Fruit fly (Drosophila melanogaster) whole organism, embryonic: ENCODE results near the gene tutl.

Experiments used
- CG1233 ChIP-seq: fragments of 200-800 bp; sonication (Bioruptor generic); optimal IDR thresholded peaks from 4 replicates; lab custom pipeline; 2018; ENCODE audit warnings: missing biosample characterization, mild to moderate bottlenecking, missing genetic modification characterization
- CG14050 ChIP-seq: fragments of 200-800 bp; sonication (Bioruptor generic); IDR thresholded peaks from 3 replicates; pipeline ENCODE4 v1.3.6; 2022; ENCODE audit warnings: missing biosample characterization, missing genetic modification characterization
- CG15073 ChIP-seq: fragments of 200-800 bp; sonication (Bioruptor generic); optimal IDR thresholded peaks from 2 replicates; lab custom pipeline; 2016; ENCODE audit warnings: missing biosample characterization, missing genetic modification characterization
- CG15479 ChIP-seq: fragments of 200-800 bp; sonication (Bioruptor generic); optimal IDR thresholded peaks from 3 replicates; lab custom pipeline; 2019; ENCODE audit warnings: missing biosample characterization, mild to moderate bottlenecking, missing genetic modification characterization, moderate library complexity
- CG1603 ChIP-seq: fragments of 200-800 bp; sonication (Bioruptor generic); optimal IDR thresholded peaks from 2 replicates; lab custom pipeline; 2019; ENCODE audit warnings: missing biosample characterization, mild to moderate bottlenecking, missing genetic modification characterization, moderate library complexity
- CG2116 ChIP-seq: fragments of 200-800 bp; sonication (Bioruptor generic); optimal IDR thresholded peaks from 3 replicates; lab custom pipeline; 2018; ENCODE audit warnings: missing biosample characterization, mild to moderate bottlenecking, missing genetic modification characterization
- CG2678 ChIP-seq: fragments of 200-800 bp; sonication (Bioruptor generic); optimal IDR thresholded peaks from 3 replicates; lab custom pipeline; 2019; ENCODE audit warnings: missing biosample characterization, mild to moderate bottlenecking, missing genetic modification characterization, moderate library complexity
- CG2889 ChIP-seq: fragments of 200-800 bp; sonication (Bioruptor generic); IDR thresholded peaks from 3 replicates; pipeline ENCODE4 v1.3.6; 2022; ENCODE audit warnings: missing biosample characterization, missing genetic modification characterization
- CG30020 ChIP-seq: fragments of 200-800 bp; optimal IDR thresholded peaks from 2 replicates; lab custom pipeline; 2019; ENCODE audit warnings: missing biosample characterization, mild to moderate bottlenecking, missing genetic modification characterization, moderate library complexity
- CG32532 ChIP-seq: fragments of 200-800 bp; sonication (Bioruptor generic); IDR thresholded peaks from 2 replicates; pipeline ENCODE4 v1.3.6; 2022; ENCODE audit warnings: missing biosample characterization, missing genetic modification characterization
- CG3995 ChIP-seq: fragments of 200-800 bp; sonication (Bioruptor generic); optimal IDR thresholded peaks from 3 replicates; lab custom pipeline; 2016; ENCODE audit warnings: missing biosample characterization, missing genetic modification characterization
- CG5953 ChIP-seq: fragments of 200-800 bp; sonication (Bioruptor generic); IDR thresholded peaks from 2 replicates; pipeline ENCODE4 v1.3.6; 2022; ENCODE audit warnings: missing biosample characterization, missing genetic modification characterization
- CG6813 ChIP-seq: fragments of 200-800 bp; sonication (Bioruptor generic); optimal IDR thresholded peaks from 2 replicates; lab custom pipeline; 2017; ENCODE audit warnings: missing biosample characterization, missing genetic modification characterization, mild to moderate bottlenecking, moderate library complexity, missing genetic modification reagents
- CG7928 ChIP-seq: fragments of 200-800 bp; sonication (Bioruptor generic); optimal IDR thresholded peaks from 2 replicates; lab custom pipeline; 2017; ENCODE audit warnings: missing biosample characterization, mild to moderate bottlenecking, missing genetic modification characterization
- CG9727 ChIP-seq: fragments of 200-800 bp; sonication (Bioruptor generic); optimal IDR thresholded peaks from 3 replicates; lab custom pipeline; 2017; ENCODE audit warnings: missing biosample characterization, mild to moderate bottlenecking, missing genetic modification characterization
- Dfd ChIP-seq, 2 experiments: fragments of >200 bp; optimal IDR thresholded peaks; 2 replicates each; lab custom pipeline; 2017; ENCODE audit warnings: missing biosample characterization in 2 of 2, missing genetic modification characterization in 2 of 2
- Doc2 ChIP-seq: fragments of 200-800 bp; sonication (Bioruptor generic); IDR thresholded peaks from 2 replicates; pipeline ENCODE4 v1.3.6; 2022; ENCODE audit warnings: missing biosample characterization, missing genetic modification characterization
- Doc3 ChIP-seq: fragments of 200-800 bp; sonication (Bioruptor generic); IDR thresholded peaks from 3 replicates; pipeline ENCODE4 v1.3.6; 2022; ENCODE audit warnings: missing biosample characterization, missing genetic modification characterization; ENCODE audit not compliant: partially characterized antibody
- Dp ChIP-seq: fragments of 200-800 bp; sonication (Bioruptor generic); optimal IDR thresholded peaks from 2 replicates; lab custom pipeline; 2018; ENCODE audit warnings: missing biosample characterization, mild to moderate bottlenecking, missing genetic modification characterization, moderate library complexity
- E2f1 ChIP-seq: fragments of 200-800 bp; sonication (Bioruptor generic); IDR thresholded peaks from 2 replicates; pipeline ENCODE4 v1.3.6; 2022; ENCODE audit warnings: missing biosample characterization, missing genetic modification characterization
- ERR ChIP-seq: fragments of 200-800 bp; sonication (Bioruptor generic); optimal IDR thresholded peaks from 2 replicates; lab custom pipeline; 2016; ENCODE audit warnings: missing biosample characterization, missing genetic modification characterization
- Ets65A ChIP-seq: fragments of 200-800 bp; sonication (Bioruptor generic); peaks from one replicate; lab custom pipeline; 2016; ENCODE audit warnings: missing biosample characterization, missing genetic modification characterization
- Max ChIP-seq: fragments of 200-800 bp; sonication (Bioruptor generic); optimal IDR thresholded peaks from 2 replicates; lab custom pipeline; 2016; ENCODE audit warnings: missing biosample characterization, mild to moderate bottlenecking, missing genetic modification characterization
- Med ChIP-seq: fragments of 200-800 bp; sonication (Bioruptor generic); peaks from one replicate; lab custom pipeline; 2016; ENCODE audit warnings: missing biosample characterization, missing genetic modification characterization, mild to moderate bottlenecking, inconsistent platforms, moderate library complexity
- Mrtf ChIP-seq: fragments of 200-800 bp; sonication (Bioruptor generic); IDR thresholded peaks from 3 replicates; pipeline ENCODE4 v1.3.6; 2022; ENCODE audit warnings: missing biosample characterization, missing genetic modification characterization
- Oli ChIP-seq: fragments of 200-800 bp; sonication (Bioruptor generic); optimal IDR thresholded peaks from 2 replicates; lab custom pipeline; 2018; ENCODE audit warnings: missing biosample characterization, mild to moderate bottlenecking, missing genetic modification characterization, moderate library complexity
- Ravus ChIP-seq: fragments of 200-800 bp; sonication (Bioruptor generic); IDR thresholded peaks from 2 replicates; pipeline ENCODE4 v1.3.6; 2022; ENCODE audit warnings: missing biosample characterization, missing genetic modification characterization
- YL-1 ChIP-seq: fragments of 200-800 bp; sonication (Bioruptor generic); optimal IDR thresholded peaks from 3 replicates; lab custom pipeline; 2017; ENCODE audit warnings: missing biosample characterization, mild to moderate bottlenecking, missing genetic modification characterization
- abd-A ChIP-seq: fragments of 200-800 bp; sonication (Bioruptor generic); optimal IDR thresholded peaks from 3 replicates; lab custom pipeline; 2019; ENCODE audit warnings: missing biosample characterization, mild to moderate bottlenecking, missing genetic modification characterization, moderate library complexity
- bsh ChIP-seq, 2 experiments: fragments of 200-800 bp; sonication (Bioruptor generic); optimal IDR thresholded peaks; 2 replicates each; lab custom pipeline; 2017 to 2018; ENCODE audit warnings: mild to moderate bottlenecking in 2 of 2, missing biosample characterization in 2 of 2, missing genetic modification characterization in 2 of 2, moderate library complexity in 1 of 2
- btn ChIP-seq: fragments of 200-800 bp; sonication (Bioruptor generic); optimal IDR thresholded peaks from 2 replicates; lab custom pipeline; 2016; ENCODE audit warnings: missing biosample characterization, missing genetic modification characterization
- chinmo ChIP-seq: fragments of 200-800 bp; sonication (Bioruptor generic); IDR thresholded peaks from 4 replicates; pipeline ENCODE4 v1.3.6; 2022; ENCODE audit warnings: missing biosample characterization, missing genetic modification characterization; ENCODE audit not compliant: partially characterized antibody
- crc ChIP-seq: fragments of 200-800 bp; sonication (Bioruptor generic); optimal IDR thresholded peaks from 2 replicates; lab custom pipeline; 2016; ENCODE audit warnings: missing biosample characterization, missing genetic modification characterization
- eve ChIP-seq, 2 experiments: fragments of >200 bp; optimal IDR thresholded peaks; 2 replicates each; lab custom pipeline; 2017; ENCODE audit warnings: missing biosample characterization in 2 of 2, missing genetic modification characterization in 2 of 2
- ewg ChIP-seq: fragments of 200-800 bp; sonication (Bioruptor generic); optimal IDR thresholded peaks from 3 replicates; lab custom pipeline; 2017; ENCODE audit warnings: mild to moderate bottlenecking, missing biosample characterization, missing genetic modification reagents, missing genetic modification characterization
- fd64A ChIP-seq: fragments of 200-800 bp; sonication (Bioruptor generic); optimal IDR thresholded peaks from 3 replicates; lab custom pipeline; 2018; ENCODE audit warnings: missing biosample characterization, mild to moderate bottlenecking, missing genetic modification characterization
- gt ChIP-seq: fragments of 200-800 bp; sonication (Bioruptor generic); IDR thresholded peaks from 2 replicates; pipeline ENCODE4 v1.3.6; 2022; ENCODE audit warnings: missing biosample characterization, missing genetic modification characterization
- inv ChIP-seq: fragments of 200-800 bp; sonication (Bioruptor generic); IDR thresholded peaks from 2 replicates; pipeline ENCODE4 v1.3.6; 2022; ENCODE audit warnings: missing biosample characterization, missing genetic modification characterization; ENCODE audit not compliant: partially characterized antibody
- jumu ChIP-seq: fragments of 200-800 bp; sonication (Bioruptor generic); optimal IDR thresholded peaks from 3 replicates; lab custom pipeline; 2016; ENCODE audit warnings: missing biosample characterization, missing genetic modification characterization
- nerfin-1 ChIP-seq: fragments of 200-800 bp; sonication (Bioruptor generic); optimal IDR thresholded peaks from 3 replicates; lab custom pipeline; 2019; ENCODE audit warnings: missing biosample characterization, mild to moderate bottlenecking, missing genetic modification characterization, moderate library complexity
- oc ChIP-seq: fragments of 200-800 bp; sonication (Bioruptor generic); optimal IDR thresholded peaks from 2 replicates; lab custom pipeline; 2018; ENCODE audit warnings: missing biosample characterization, mild to moderate bottlenecking, missing genetic modification characterization, moderate library complexity
- onecut ChIP-seq: fragments of 200-800 bp; sonication (Bioruptor generic); IDR thresholded peaks from 2 replicates; pipeline ENCODE4 v1.3.6; 2022; ENCODE audit warnings: missing biosample characterization, missing genetic modification characterization
- row ChIP-seq: fragments of 200-800 bp; sonication (Bioruptor generic); IDR thresholded peaks from 3 replicates; pipeline ENCODE4 v1.3.6; 2022; ENCODE audit warnings: missing biosample characterization, missing genetic modification characterization
- sob ChIP-seq: fragments of 200-800 bp; sonication (Bioruptor generic); IDR thresholded peaks from 2 replicates; pipeline ENCODE4 v1.3.6; 2022; ENCODE audit warnings: missing biosample characterization, missing genetic modification characterization
- wek ChIP-seq: fragments of 200-800 bp; sonication (Bioruptor generic); optimal IDR thresholded peaks from 3 replicates; lab custom pipeline; 2018; ENCODE audit warnings: missing biosample characterization, mild to moderate bottlenecking, missing genetic modification characterization, moderate library complexity
- zen ChIP-seq: fragments of 200-800 bp; sonication (Bioruptor generic); optimal IDR thresholded peaks from 3 replicates; lab custom pipeline; 2018; ENCODE audit warnings: missing biosample characterization, mild to moderate bottlenecking, missing genetic modification characterization, moderate library complexity
- zfh1 ChIP-seq: fragments of 200-800 bp; sonication (Bioruptor generic); IDR thresholded peaks from 3 replicates; pipeline ENCODE4 v1.3.6; 2022; ENCODE audit warnings: missing biosample characterization, missing genetic modification characterization

Gene tutl

DNA sequence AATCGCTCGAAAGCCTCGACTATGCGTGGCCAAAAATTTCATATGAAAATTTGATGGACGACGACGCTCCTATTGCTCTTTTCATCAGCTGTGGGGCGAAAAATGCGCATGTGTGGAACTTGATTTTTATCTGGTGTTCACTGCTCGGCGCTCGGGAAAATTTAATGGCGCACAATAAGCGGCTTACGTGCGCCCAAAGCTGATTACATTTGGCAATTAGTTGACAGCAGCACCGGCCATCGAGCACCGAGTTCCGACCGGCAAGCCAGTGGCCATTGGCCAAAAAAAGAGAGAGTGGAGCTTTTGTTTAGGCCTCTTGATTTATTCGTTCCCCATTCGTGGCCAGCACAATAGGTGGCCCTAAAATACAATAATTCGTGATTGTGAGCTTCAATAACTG, 12.7 kb downstream of the tutl start:
- TF ChIP-seq Dp (GFP tag; lab: Kevin White, UChicago) (no peak), Doc3 (no peak), Ets65A (GFP tag; lab: Kevin White, UChicago) (peak; percentile 50), fd64A (GFP tag; lab: Kevin White, UChicago) (no peak), chinmo (GFP tag; lab: Robert Waterston, UW) (no peak), oc (tag; lab: Kevin White, UChicago) (peak; percentile 93)
- TF ChIP-seq, all 482 proteins: peak for 2

dm6 chr2L:4296887-4297286, 13.9 kb downstream of the tutl start:
- no peak for TF ChIP-seq zen (tag; lab: Kevin White, UChicago)
- peak; percentile 10 for TF ChIP-seq Med
- TF ChIP-seq CG15073 (GFP tag; lab: Kevin White, UChicago), result no peak
- TF ChIP-seq bsh (GFP tag; optimal IDR thresholded peaks at IDR 0.05; lab: Kevin White, UChicago), result peak in 1 of 2 experiments; percentile 36
- 0 out of 2 replicates have a peak, but pooled peaks have one; percentile 8 for TF ChIP-seq CG32532 (GFP tag; lab: Robert Waterston, UW)
- no peak for TF ChIP-seq Doc2 (GFP tag; lab: Robert Waterston, UW)
- no peak for TF ChIP-seq onecut (GFP tag; lab: Robert Waterston, UW)
- no peak for TF ChIP-seq Dfd (GFP tag; optimal IDR thresholded peaks at IDR 0.05; lab: Kevin White, UChicago)

dm6 chr2L:4310028-4310658, 27.2 kb downstream of the tutl start:
- TF ChIP-seq CG15479 (GFP tag; lab: Kevin White, UChicago), result no peak
- no peak for TF ChIP-seq CG14050 (GFP tag; lab: Robert Waterston, UW)
- no peak for TF ChIP-seq jumu (GFP tag; lab: Kevin White, UChicago)
- TF ChIP-seq eve (GFP tag; optimal IDR thresholded peaks at IDR 0.05; lab: Kevin White, UChicago), result no peak
- no peak for TF ChIP-seq CG1603 (tag; lab: Kevin White, UChicago)
- TF ChIP-seq zfh1, result no peak
- no peak for TF ChIP-seq CG5953
- peak; percentile 23 for TF ChIP-seq CG7928 (GFP tag; lab: Kevin White, UChicago)
- no peak for TF ChIP-seq ERR
- TF ChIP-seq CG6813 (GFP tag; lab: Kevin White, UChicago), result no peak
- TF ChIP-seq chinmo (GFP tag; lab: Robert Waterston, UW), result 0 out of 4 replicates have a peak, but pooled peaks have one; percentile 20
- TF ChIP-seq CG30020 (tag; lab: Kevin White, UChicago), result no peak
- TF ChIP-seq CG3995 (GFP tag; lab: Kevin White, UChicago), result no peak
- no peak for TF ChIP-seq Ravus
- no peak for TF ChIP-seq nerfin-1 (tag; lab: Kevin White, UChicago)
- TF ChIP-seq inv (GFP tag; lab: Robert Waterston, UW), result no peak
- TF ChIP-seq ewg (GFP tag; lab: Kevin White, UChicago), result peak; percentile 74
- TF ChIP-seq CG2678, result no peak
- TF ChIP-seq sob, result 0 out of 2 replicates have a peak, but pooled peaks have one; percentile 21
- TF ChIP-seq btn (GFP tag; lab: Kevin White, UChicago), result no peak
- TF ChIP-seq CG2116, result peak; percentile 10
- peak; percentile 26; the same call in 1 of the 3 replicates for TF ChIP-seq row (GFP tag; lab: Robert Waterston, UW)
- peak; percentile 91 for TF ChIP-seq abd-A (tag; lab: Kevin White, UChicago)
- TF ChIP-seq Mrtf (GFP tag; lab: Robert Waterston, UW), result no peak
- TF ChIP-seq CG1233 (GFP tag; lab: Kevin White, UChicago), result no peak
- no peak for TF ChIP-seq Max (GFP tag; lab: Kevin White, UChicago)
- TF ChIP-seq YL-1 (GFP tag; lab: Kevin White, UChicago), result no peak
- no peak for TF ChIP-seq E2f1 (GFP tag; lab: Robert Waterston, UW)
- TF ChIP-seq crc (GFP tag; lab: Kevin White, UChicago), result no peak
- TF ChIP-seq wek (GFP tag; lab: Kevin White, UChicago), result no peak
- no peak for TF ChIP-seq Oli
- 0 out of 2 replicates have a peak, but pooled peaks have one; percentile 8 for TF ChIP-seq gt (GFP tag; lab: Robert Waterston, UW)
- no peak for TF ChIP-seq CG9727 (GFP tag; lab: Kevin White, UChicago)
- no peak for TF ChIP-seq CG2889 (GFP tag; lab: Robert Waterston, UW)
